Fruit fly (Drosophila melanogaster) ovary, adult (tissue): ENCODE data around the gene Dbp21E2.

Experiments used
- CG17801 ChIP-seq: fragments of 200-800 bp; optimal IDR thresholded peaks from 2 replicates; lab custom pipeline; 2019; ENCODE audit warnings: missing biosample characterization, mild to moderate bottlenecking, missing genetic modification characterization, moderate library complexity; ENCODE audit not compliant: partially characterized antibody

The Dbp21E2 gene

dm6 chr2L:821986-822711 lies 10.8 kb downstream of the Dbp21E2 start:
- peak; percentile 12 for TF ChIP-seq CG17801 (GFP tag; lab: Kevin White, UChicago)

- peak; percentile 60 for TF ChIP-seq CG17801 (GFP tag; lab: Kevin White, UChicago)
Observed at dm6 chr2L:825768-826263, 14.4 kb downstream of the Dbp21E2 start, which contains the start of the genes CG3862 and dock. TSS of gene CG3862 (minus strand) at chr2L:825861. TSS of gene dock (plus strand) at chr2L:825969.

- no peak for TF ChIP-seq CG17801 (GFP tag; lab: Kevin White, UChicago)
Observed at dm6 chr2L:826388-826787, 15.0 kb downstream of the Dbp21E2 start.

dm6 chr2L:827049-827448 lies 15.7 kb downstream of the Dbp21E2 start:
- TF ChIP-seq CG17801 (GFP tag; lab: Kevin White, UChicago): no peak

dm6 chr2L:827516-828362 lies 16.4 kb downstream of the Dbp21E2 start:
- no peak for TF ChIP-seq CG17801 (GFP tag; lab: Kevin White, UChicago)

- TF ChIP-seq CG17801 (GFP tag; lab: Kevin White, UChicago): no peak
Observed at dm6 chr2L:837989-838388, 26.6 kb downstream of the Dbp21E2 start.

- no peak for TF ChIP-seq CG17801 (GFP tag; lab: Kevin White, UChicago)
Observed at dm6 chr2L:838786-839185, 27.4 kb downstream of the Dbp21E2 start.

dm6 chr2L:840022-840421 lies 28.6 kb downstream of the Dbp21E2 start:
- no peak for TF ChIP-seq CG17801 (GFP tag; lab: Kevin White, UChicago)

- TF ChIP-seq CG17801 (GFP tag; lab: Kevin White, UChicago): no peak
Observed at dm6 chr2L:840716-841115, 29.3 kb downstream of the Dbp21E2 start.

dm6 chr2L:841708-842107 lies 30.3 kb downstream of the Dbp21E2 start:
- TF ChIP-seq CG17801 (GFP tag; lab: Kevin White, UChicago): peak; percentile 94

dm6 chr2L:842873-843272 lies 31.5 kb downstream of the Dbp21E2 start:
- no peak for TF ChIP-seq CG17801 (GFP tag; lab: Kevin White, UChicago)

dm6 chr2L:843301-843700 lies 31.9 kb downstream of the Dbp21E2 start:
- TF ChIP-seq CG17801 (GFP tag; lab: Kevin White, UChicago): no peak

dm6 chr2L:843850-844791 lies 32.7 kb downstream of the Dbp21E2 start:
- TF ChIP-seq CG17801 (GFP tag; lab: Kevin White, UChicago): peak; percentile 9

dm6 chr2L:845341-846004 lies 34.1 kb downstream of the Dbp21E2 start:
- TF ChIP-seq CG17801 (GFP tag; lab: Kevin White, UChicago): no peak
